Fruit fly (Drosophila melanogaster) whole organism, embryonic: Measurements from ENCODE around the gene Csk.

Experiments
- BEAF-32 ChIP-seq: fragments of 200-800 bp; sonication (Bioruptor generic); optimal IDR thresholded peaks from 3 replicates; lab custom pipeline; 2017; ENCODE audit warnings: missing biosample characterization, missing genetic modification characterization, mild to moderate bottlenecking, moderate library complexity, missing genetic modification reagents
- CG10267 ChIP-seq: fragments of 200-800 bp; sonication (Bioruptor generic); optimal IDR thresholded peaks from 2 replicates; lab custom pipeline; 2018; ENCODE audit warnings: missing biosample characterization, mild to moderate bottlenecking, missing genetic modification characterization, moderate library complexity
- CG10979 ChIP-seq: fragments of 200-800 bp; sonication (Bioruptor generic); optimal IDR thresholded peaks from 2 replicates; lab custom pipeline; 2018; ENCODE audit warnings: missing biosample characterization, mild to moderate bottlenecking, missing genetic modification characterization, moderate library complexity
- CG11504 ChIP-seq: fragments of 200-800 bp; sonication (Bioruptor generic); optimal IDR thresholded peaks from 3 replicates; lab custom pipeline; 2019; ENCODE audit warnings: missing biosample characterization, mild to moderate bottlenecking, missing genetic modification characterization, moderate library complexity
- CG12744 ChIP-seq: fragments of 200-800 bp; sonication (Bioruptor generic); optimal IDR thresholded peaks from 2 replicates; lab custom pipeline; 2016; ENCODE audit warnings: missing biosample characterization, missing genetic modification characterization
- CG13287 ChIP-seq: fragments of 200-800 bp; sonication (Bioruptor generic); IDR thresholded peaks from 2 replicates; pipeline ENCODE4 v1.3.6; 2022; ENCODE audit warnings: missing biosample characterization, missing genetic modification characterization; ENCODE audit not compliant: partially characterized antibody
- CG13424 ChIP-seq: fragments of 200-800 bp; sonication (Bioruptor generic); optimal IDR thresholded peaks from 2 replicates; lab custom pipeline; 2019; ENCODE audit warnings: missing biosample characterization, mild to moderate bottlenecking, missing genetic modification characterization, moderate library complexity
- CG14710 ChIP-seq: fragments of 200-800 bp; sonication (Bioruptor generic); optimal IDR thresholded peaks from 3 replicates; lab custom pipeline; 2019; ENCODE audit warnings: missing biosample characterization, mild to moderate bottlenecking, missing genetic modification characterization, moderate library complexity
- CG15601 ChIP-seq: fragments of 200-800 bp; sonication (Bioruptor generic); optimal IDR thresholded peaks from 3 replicates; lab custom pipeline; 2019; ENCODE audit warnings: missing biosample characterization, mild to moderate bottlenecking, missing genetic modification characterization, moderate library complexity
- CG17568 ChIP-seq: fragments of 200-800 bp; sonication (Bioruptor generic); optimal IDR thresholded peaks from 2 replicates; lab custom pipeline; 2018; ENCODE audit warnings: missing biosample characterization, mild to moderate bottlenecking, missing genetic modification characterization, moderate library complexity
- CG31441 ChIP-seq: fragments of 200-800 bp; sonication (Bioruptor generic); IDR thresholded peaks from 2 replicates; pipeline ENCODE4 v1.3.6; 2022; ENCODE audit warnings: missing biosample characterization, missing genetic modification characterization
- CG33213 ChIP-seq: fragments of 200-800 bp; sonication (Bioruptor generic); optimal IDR thresholded peaks from 3 replicates; lab custom pipeline; 2016; ENCODE audit warnings: missing biosample characterization, missing genetic modification characterization
- CG34422 ChIP-seq: fragments of 200-800 bp; sonication (Bioruptor generic); IDR thresholded peaks from 3 replicates; pipeline ENCODE4 v1.3.6; 2022; ENCODE audit warnings: missing biosample characterization, missing genetic modification characterization
- CG4617 ChIP-seq: fragments of 200-800 bp; sonication (Bioruptor generic); optimal IDR thresholded peaks from 3 replicates; lab custom pipeline; 2016; ENCODE audit warnings: missing biosample characterization, missing genetic modification characterization, borderline replicate concordance
- CG4730 ChIP-seq: fragments of 200-800 bp; sonication (Bioruptor generic); IDR thresholded peaks from 2 replicates; pipeline ENCODE4 v1.3.6; 2022; ENCODE audit warnings: missing biosample characterization, missing genetic modification characterization
- CG8290 ChIP-seq, 3 experiments: fragments of 200-800 bp; sonication (Bioruptor generic); optimal IDR thresholded peaks; 2 replicates each; lab custom pipeline; 2016 to 2019; ENCODE audit warnings: missing biosample characterization in 3 of 3, missing genetic modification characterization in 3 of 3, mild to moderate bottlenecking in 2 of 3, moderate library complexity in 1 of 3
- CG8924 ChIP-seq: fragments of 200-800 bp; optimal IDR thresholded peaks from 3 replicates; lab custom pipeline; 2019; ENCODE audit warnings: missing biosample characterization, mild to moderate bottlenecking, missing genetic modification characterization, moderate library complexity
- CG9797 ChIP-seq: fragments of 200-800 bp; sonication (Bioruptor generic); optimal IDR thresholded peaks from 3 replicates; lab custom pipeline; 2018; ENCODE audit warnings: missing biosample characterization, mild to moderate bottlenecking, missing genetic modification characterization
- CHES-1-like ChIP-seq: fragments of 200-800 bp; sonication (Bioruptor generic); optimal IDR thresholded peaks from 2 replicates; lab custom pipeline; 2016; ENCODE audit warnings: missing biosample characterization, missing genetic modification characterization
- CTCF ChIP-seq: fragments of 200-800 bp; sonication (Bioruptor generic); optimal IDR thresholded peaks from 2 replicates; lab custom pipeline; 2017; ENCODE audit warnings: missing biosample characterization, mild to moderate bottlenecking, missing genetic modification characterization, moderate library complexity
- Dp ChIP-seq: fragments of 200-800 bp; sonication (Bioruptor generic); optimal IDR thresholded peaks from 2 replicates; lab custom pipeline; 2018; ENCODE audit warnings: missing biosample characterization, mild to moderate bottlenecking, missing genetic modification characterization, moderate library complexity
- E2f2 ChIP-seq: fragments of 200-800 bp; sonication (Bioruptor generic); IDR thresholded peaks from 2 replicates; pipeline ENCODE4 v1.3.6; 2022; ENCODE audit warnings: missing biosample characterization, missing genetic modification characterization
- Ets97D ChIP-seq: fragments of 200-800 bp; sonication (Bioruptor generic); optimal IDR thresholded peaks from 3 replicates; lab custom pipeline; 2016; ENCODE audit warnings: missing biosample characterization, missing genetic modification characterization
- HLH4C ChIP-seq: fragments of 200-800 bp; sonication (Bioruptor generic); IDR thresholded peaks from 3 replicates; pipeline ENCODE4 v1.3.6; 2022; ENCODE audit warnings: missing biosample characterization, missing genetic modification characterization; ENCODE audit not compliant: partially characterized antibody
- HLH54F ChIP-seq: fragments of 200-800 bp; sonication (Bioruptor generic); optimal IDR thresholded peaks from 3 replicates; lab custom pipeline; 2016; ENCODE audit warnings: missing biosample characterization, missing genetic modification characterization
- HmgZ ChIP-seq: fragments of 200-800 bp; sonication (Bioruptor generic); optimal IDR thresholded peaks from 2 replicates; lab custom pipeline; 2018; ENCODE audit warnings: missing biosample characterization, mild to moderate bottlenecking, missing genetic modification characterization
- Jarid2 ChIP-seq: fragments of 200-800 bp; sonication (Bioruptor generic); optimal IDR thresholded peaks from 3 replicates; lab custom pipeline; 2017; ENCODE audit warnings: mild to moderate bottlenecking, missing biosample characterization, missing genetic modification reagents, missing genetic modification characterization
- Lhr ChIP-seq: fragments of 200-800 bp; sonication (Bioruptor generic); optimal IDR thresholded peaks from 3 replicates; lab custom pipeline; 2017; ENCODE audit warnings: mild to moderate bottlenecking, missing biosample characterization, missing genetic modification reagents, missing genetic modification characterization
- MESR4 ChIP-seq: fragments of 200-800 bp; sonication (Bioruptor generic); optimal IDR thresholded peaks from 2 replicates; lab custom pipeline; 2018; ENCODE audit warnings: missing biosample characterization, mild to moderate bottlenecking, missing genetic modification characterization, moderate library complexity
- Med ChIP-seq: fragments of 200-800 bp; sonication (Bioruptor generic); peaks from one replicate; lab custom pipeline; 2016; ENCODE audit warnings: missing biosample characterization, missing genetic modification characterization, mild to moderate bottlenecking, inconsistent platforms, moderate library complexity
- Myb ChIP-seq: fragments of 200-800 bp; sonication (Bioruptor generic); optimal IDR thresholded peaks from 2 replicates; lab custom pipeline; 2016; ENCODE audit warnings: missing biosample characterization, missing genetic modification characterization
- Sin3A ChIP-seq: fragments of >200 bp; optimal IDR thresholded peaks from 2 replicates; lab custom pipeline; 2018
- Sry-δ ChIP-seq: fragments of 200-800 bp; sonication (Bioruptor generic); optimal IDR thresholded peaks from 2 replicates; lab custom pipeline; 2016; ENCODE audit warnings: missing biosample characterization, missing genetic modification characterization
- Xbp1 ChIP-seq: fragments of 200-800 bp; sonication (Bioruptor generic); optimal IDR thresholded peaks from 3 replicates; lab custom pipeline; 2016; ENCODE audit warnings: missing biosample characterization, mild to moderate bottlenecking, missing genetic modification characterization
- YL-1 ChIP-seq: fragments of 200-800 bp; sonication (Bioruptor generic); optimal IDR thresholded peaks from 3 replicates; lab custom pipeline; 2017; ENCODE audit warnings: missing biosample characterization, mild to moderate bottlenecking, missing genetic modification characterization
- ase ChIP-seq: fragments of 200-800 bp; sonication (Bioruptor generic); IDR thresholded peaks from 3 replicates; pipeline ENCODE4 v1.3.6; 2022; ENCODE audit warnings: missing biosample characterization, missing genetic modification characterization
- bbx ChIP-seq: fragments of 200-800 bp; sonication (Bioruptor generic); IDR thresholded peaks from 2 replicates; pipeline ENCODE4 v1.3.6; 2022; ENCODE audit warnings: missing biosample characterization, missing genetic modification characterization; ENCODE audit not compliant: partially characterized antibody
- dm ChIP-seq: fragments of 200-800 bp; sonication (Bioruptor generic); optimal IDR thresholded peaks from 3 replicates; lab custom pipeline; 2016; ENCODE audit warnings: missing biosample characterization, missing genetic modification characterization
- gfzf ChIP-seq: fragments of 200-800 bp; sonication (Bioruptor generic); optimal IDR thresholded peaks from 2 replicates; lab custom pipeline; 2016; ENCODE audit warnings: missing biosample characterization, mild to moderate bottlenecking, missing genetic modification characterization, moderate library complexity
- grau ChIP-seq: fragments of 200-800 bp; optimal IDR thresholded peaks from 3 replicates; lab custom pipeline; 2019; ENCODE audit warnings: missing biosample characterization, mild to moderate bottlenecking, missing genetic modification characterization, moderate library complexity
- gro ChIP-seq: fragments of 200-800 bp; sonication (Bioruptor generic); optimal IDR thresholded peaks from 2 replicates; lab custom pipeline; 2016; ENCODE audit warnings: missing biosample characterization, missing genetic modification characterization
- gsb-n ChIP-seq: fragments of 200-800 bp; sonication (Bioruptor generic); optimal IDR thresholded peaks from 3 replicates; lab custom pipeline; 2018; ENCODE audit warnings: missing biosample characterization, mild to moderate bottlenecking, missing genetic modification characterization
- nmo ChIP-seq: fragments of 200-800 bp; sonication (Bioruptor generic); optimal IDR thresholded peaks from 2 replicates; lab custom pipeline; 2018; ENCODE audit warnings: missing biosample characterization, mild to moderate bottlenecking, missing genetic modification characterization, moderate library complexity
- onecut ChIP-seq: fragments of 200-800 bp; sonication (Bioruptor generic); IDR thresholded peaks from 2 replicates; pipeline ENCODE4 v1.3.6; 2022; ENCODE audit warnings: missing biosample characterization, missing genetic modification characterization
- phol ChIP-seq: fragments of 200-800 bp; sonication (Bioruptor generic); optimal IDR thresholded peaks from 3 replicates; lab custom pipeline; 2018; ENCODE audit warnings: missing biosample characterization, mild to moderate bottlenecking, missing genetic modification characterization, moderate library complexity
- sens ChIP-seq: fragments of 200-800 bp; sonication (Bioruptor generic); peaks from one replicate; lab custom pipeline; 2016; ENCODE audit warnings: missing biosample characterization, missing genetic modification characterization
- sim ChIP-seq: fragments of 200-800 bp; sonication (Bioruptor generic); IDR thresholded peaks from 2 replicates; pipeline ENCODE4 v1.3.6; 2022; ENCODE audit warnings: missing biosample characterization, missing genetic modification characterization
- trem ChIP-seq: fragments of 200-800 bp; optimal IDR thresholded peaks from 3 replicates; lab custom pipeline; 2019; ENCODE audit warnings: missing biosample characterization, mild to moderate bottlenecking, missing genetic modification characterization, moderate library complexity
- vvl ChIP-seq: fragments of 200-800 bp; sonication (Bioruptor generic); IDR thresholded peaks from 2 replicates; pipeline ENCODE4 v1.3.6; 2022; ENCODE audit warnings: missing biosample characterization, missing genetic modification characterization
- zen ChIP-seq: fragments of 200-800 bp; sonication (Bioruptor generic); optimal IDR thresholded peaks from 3 replicates; lab custom pipeline; 2018; ENCODE audit warnings: missing biosample characterization, mild to moderate bottlenecking, missing genetic modification characterization, moderate library complexity

The Csk gene

dm6 chr3R:11679513-11679912 lies 29.0 kb upstream of the Csk start, which contains the start of the genes Taf12 and Ho:
Gene Taf12, minus strand, starts transcription at chr3R:11679690.
Gene Ho, plus strand, starts transcription at chr3R:11679743.
- peak; percentile 20; the same call in 1 of the 2 replicates for TF ChIP-seq vvl (GFP tag; lab: Robert Waterston, UW)
- no peak for TF ChIP-seq Xbp1 (GFP tag; lab: Kevin White, UChicago)
- peak; percentile 93 for TF ChIP-seq gfzf (GFP tag; lab: Kevin White, UChicago)
- TF ChIP-seq sim = no peak
- TF ChIP-seq CG8290 (GFP tag; optimal IDR thresholded peaks at IDR 0.05; lab: Kevin White, UChicago) = no peak
- peak in 1 of 2 experiments; percentile 31 for TF ChIP-seq CG8290 (tag; optimal IDR thresholded peaks at IDR 0.05; lab: Kevin White, UChicago)
- TF ChIP-seq E2f2 (GFP tag; lab: Robert Waterston, UW) = peak; percentile 75
- peak; percentile 46 for TF ChIP-seq Ets97D (GFP tag; lab: Kevin White, UChicago)
- TF ChIP-seq CG8924 = peak; percentile 45
- no peak for TF ChIP-seq ase (GFP tag; lab: Robert Waterston, UW)
- peak; percentile 31 for TF ChIP-seq CG11504 (tag; lab: Kevin White, UChicago)
- TF ChIP-seq CG34422 (GFP tag; lab: Robert Waterston, UW) = 0 out of 3 replicates have a peak, but pooled peaks have one; percentile 15
- 0 out of 3 replicates have a peak, but pooled peaks have one; percentile 10 for TF ChIP-seq HLH4C (GFP tag; lab: Robert Waterston, UW)
- peak; percentile 43 for TF ChIP-seq CG33213
- peak; percentile 9 for TF ChIP-seq CG15601 (tag; lab: Kevin White, UChicago)
- peak; percentile 71 for TF ChIP-seq Dp
- peak; percentile 63 for TF ChIP-seq zen (tag; lab: Kevin White, UChicago)
- no peak for TF ChIP-seq dm (GFP tag; lab: Kevin White, UChicago)
- TF ChIP-seq HLH54F = no peak
- TF ChIP-seq grau (tag; lab: Kevin White, UChicago) = peak; percentile 28
- peak; percentile 17 for TF ChIP-seq Sry-δ (GFP tag; lab: Kevin White, UChicago)
- TF ChIP-seq Myb (GFP tag; lab: Kevin White, UChicago) = peak; percentile 55
- TF ChIP-seq Med = peak; percentile 86
- TF ChIP-seq phol (tag; lab: Kevin White, UChicago) = peak; percentile 30
- TF ChIP-seq HmgZ (tag; lab: Kevin White, UChicago) = peak; percentile 42
- TF ChIP-seq YL-1 (GFP tag; lab: Kevin White, UChicago) = peak; percentile 77
- peak; percentile 21 for TF ChIP-seq sens
- no peak for TF ChIP-seq onecut (GFP tag; lab: Robert Waterston, UW)
- peak; percentile 38 for TF ChIP-seq BEAF-32
- peak; percentile 29 for TF ChIP-seq CG10267
- TF ChIP-seq Sin3A (lab: Kevin White, UChicago) = peak; percentile 54
- no peak for TF ChIP-seq gsb-n (tag; lab: Kevin White, UChicago)
- 0 out of 2 replicates have a peak, but pooled peaks have one; percentile 40 for TF ChIP-seq bbx (GFP tag; lab: Robert Waterston, UW)
- no peak for TF ChIP-seq CG10979 (tag; lab: Kevin White, UChicago)
- peak; percentile 41; the same call in 1 of the 2 replicates for TF ChIP-seq CG13287 (GFP tag; lab: Robert Waterston, UW)
- TF ChIP-seq CTCF (GFP tag; lab: Kevin White, UChicago) = peak; percentile 58
- peak; percentile 81 for TF ChIP-seq MESR4 (GFP tag; lab: Kevin White, UChicago)
- peak; percentile 93 for TF ChIP-seq CG9797 (GFP tag; lab: Kevin White, UChicago)
- peak; percentile 7 for TF ChIP-seq Jarid2 (GFP tag; lab: Kevin White, UChicago)
- TF ChIP-seq CG17568 (GFP tag; lab: Kevin White, UChicago) = peak; percentile 6
- peak; percentile 29 for TF ChIP-seq nmo
- peak; percentile 93 for TF ChIP-seq CG4617
- no peak for TF ChIP-seq CG4730
- peak; percentile 23 for TF ChIP-seq gro (GFP tag; lab: Kevin White, UChicago)
- peak; percentile 37 for TF ChIP-seq CG14710 (tag; lab: Kevin White, UChicago)
- TF ChIP-seq CHES-1-like (GFP tag; lab: Kevin White, UChicago) = peak; percentile 36
- no peak for TF ChIP-seq CG13424 (tag; lab: Kevin White, UChicago)
- no peak for TF ChIP-seq CG12744 (GFP tag; lab: Kevin White, UChicago)
- peak; percentile 26 for TF ChIP-seq Lhr (GFP tag; lab: Kevin White, UChicago)
- TF ChIP-seq CG31441 (GFP tag; lab: Robert Waterston, UW) = peak; percentile 92
- TF ChIP-seq trem (tag; lab: Kevin White, UChicago) = peak; percentile 72
